Fruit fly (Drosophila melanogaster) whole organism, embryonic: Measurements from ENCODE around the gene CG46317.
A peak's percentile ranks its signal among the peaks of the same experiment; 100 is the strongest.

Source experiments
- Atf-2 ChIP-seq: fragments of 200-800 bp; sonication (Bioruptor generic); optimal IDR thresholded peaks from 2 replicates; lab custom pipeline; 2016; ENCODE audit warnings: missing biosample characterization, missing genetic modification characterization
- Blimp-1 ChIP-seq: fragments of 200-800 bp; sonication (Bioruptor generic); optimal IDR thresholded peaks from 3 replicates; lab custom pipeline; 2018; ENCODE audit warnings: missing biosample characterization, missing genetic modification characterization, mild to moderate bottlenecking, moderate library complexity, missing genetic modification reagents
- CG10274 ChIP-seq: fragments of 200-800 bp; sonication (Bioruptor generic); optimal IDR thresholded peaks from 3 replicates; lab custom pipeline; 2017; ENCODE audit warnings: missing biosample characterization, mild to moderate bottlenecking, missing genetic modification characterization
- CG10654 ChIP-seq: fragments of 200-800 bp; sonication (Bioruptor generic); optimal IDR thresholded peaks from 2 replicates; lab custom pipeline; 2016; ENCODE audit warnings: missing biosample characterization, missing genetic modification characterization
- CG10979 ChIP-seq: fragments of 200-800 bp; sonication (Bioruptor generic); optimal IDR thresholded peaks from 2 replicates; lab custom pipeline; 2018; ENCODE audit warnings: missing biosample characterization, mild to moderate bottlenecking, missing genetic modification characterization, moderate library complexity
- CG11247 ChIP-seq: fragments of 200-800 bp; sonication (Bioruptor generic); IDR thresholded peaks from 2 replicates; pipeline ENCODE4 v1.3.6; 2022; ENCODE audit warnings: missing biosample characterization, missing genetic modification characterization
- CG11504 ChIP-seq: fragments of 200-800 bp; sonication (Bioruptor generic); optimal IDR thresholded peaks from 3 replicates; lab custom pipeline; 2019; ENCODE audit warnings: missing biosample characterization, mild to moderate bottlenecking, missing genetic modification characterization, moderate library complexity
- CG12219 ChIP-seq: fragments of 200-800 bp; sonication (Bioruptor generic); optimal IDR thresholded peaks from 3 replicates; lab custom pipeline; 2018; ENCODE audit warnings: missing biosample characterization, mild to moderate bottlenecking, missing genetic modification characterization
- CG12659 ChIP-seq: fragments of 200-800 bp; sonication (Bioruptor generic); optimal IDR thresholded peaks from 3 replicates; lab custom pipeline; 2017; ENCODE audit warnings: mild to moderate bottlenecking, missing biosample characterization, missing genetic modification reagents, missing genetic modification characterization
- CG1529 ChIP-seq: fragments of 200-800 bp; sonication (Bioruptor generic); optimal IDR thresholded peaks from 3 replicates; lab custom pipeline; 2018; ENCODE audit warnings: missing biosample characterization, missing genetic modification characterization
- CG15696 ChIP-seq: fragments of 200-800 bp; sonication (Bioruptor generic); optimal IDR thresholded peaks from 2 replicates; lab custom pipeline; 2019; ENCODE audit warnings: missing biosample characterization, mild to moderate bottlenecking, missing genetic modification characterization, moderate library complexity
- CG1602 ChIP-seq: fragments of 200-800 bp; sonication (Bioruptor generic); optimal IDR thresholded peaks from 3 replicates; lab custom pipeline; 2016; ENCODE audit warnings: missing biosample characterization, missing genetic modification characterization
- CG16813 ChIP-seq: fragments of 200-800 bp; sonication (Bioruptor generic); IDR thresholded peaks from 3 replicates; pipeline ENCODE4 v1.3.6; 2022; ENCODE audit warnings: missing biosample characterization, missing genetic modification characterization; ENCODE audit not compliant: partially characterized antibody
- CG17361 ChIP-seq: fragments of 200-800 bp; sonication (Bioruptor generic); IDR thresholded peaks from 3 replicates; pipeline ENCODE4 v1.3.6; 2022; ENCODE audit warnings: missing biosample characterization, missing genetic modification characterization
- CG18764 ChIP-seq: fragments of 200-800 bp; sonication (Bioruptor generic); optimal IDR thresholded peaks from 3 replicates; lab custom pipeline; 2016; ENCODE audit warnings: missing biosample characterization, missing genetic modification characterization
- CG31365 ChIP-seq: fragments of 200-800 bp; sonication (Bioruptor generic); optimal IDR thresholded peaks from 2 replicates; lab custom pipeline; 2018; ENCODE audit warnings: missing biosample characterization, mild to moderate bottlenecking, missing genetic modification characterization
- CG31388 ChIP-seq: fragments of 200-800 bp; sonication (Bioruptor generic); optimal IDR thresholded peaks from 2 replicates; lab custom pipeline; 2016; ENCODE audit warnings: missing biosample characterization, missing genetic modification characterization
- CG34376 ChIP-seq: fragments of 200-800 bp; sonication (Bioruptor generic); optimal IDR thresholded peaks from 2 replicates; lab custom pipeline; 2018; ENCODE audit warnings: missing biosample characterization, mild to moderate bottlenecking, missing genetic modification characterization
- CG4282 ChIP-seq: fragments of 200-800 bp; sonication (Bioruptor generic); optimal IDR thresholded peaks from 2 replicates; lab custom pipeline; 2016; ENCODE audit warnings: missing biosample characterization, missing genetic modification characterization
- CG7928 ChIP-seq: fragments of 200-800 bp; sonication (Bioruptor generic); optimal IDR thresholded peaks from 2 replicates; lab custom pipeline; 2017; ENCODE audit warnings: missing biosample characterization, mild to moderate bottlenecking, missing genetic modification characterization
- CG8944 ChIP-seq: fragments of 200-800 bp; sonication (Bioruptor generic); optimal IDR thresholded peaks from 3 replicates; lab custom pipeline; 2016; ENCODE audit warnings: missing biosample characterization, missing genetic modification characterization
- CG9876 ChIP-seq: fragments of 200-800 bp; sonication (Bioruptor generic); optimal IDR thresholded peaks from 2 replicates; lab custom pipeline; 2016; ENCODE audit warnings: missing biosample characterization, missing genetic modification characterization
- CoRest ChIP-seq: fragments of 200-800 bp; sonication (Bioruptor generic); optimal IDR thresholded peaks from 3 replicates; lab custom pipeline; 2018; ENCODE audit warnings: missing biosample characterization, mild to moderate bottlenecking, missing genetic modification characterization, moderate library complexity
- Dp ChIP-seq: fragments of 200-800 bp; sonication (Bioruptor generic); optimal IDR thresholded peaks from 2 replicates; lab custom pipeline; 2018; ENCODE audit warnings: missing biosample characterization, mild to moderate bottlenecking, missing genetic modification characterization, moderate library complexity
- ERR ChIP-seq: fragments of 200-800 bp; sonication (Bioruptor generic); optimal IDR thresholded peaks from 2 replicates; lab custom pipeline; 2016; ENCODE audit warnings: missing biosample characterization, missing genetic modification characterization
- H2.0 ChIP-seq: fragments of 200-800 bp; sonication (Bioruptor generic); IDR thresholded peaks from 2 replicates; pipeline ENCODE4 v1.3.6; 2022; ENCODE audit warnings: missing biosample characterization, missing genetic modification characterization
- Hmx ChIP-seq: fragments of 200-800 bp; sonication (Bioruptor generic); optimal IDR thresholded peaks from 2 replicates; lab custom pipeline; 2016; ENCODE audit warnings: missing biosample characterization, missing genetic modification characterization
- Med ChIP-seq: fragments of 200-800 bp; sonication (Bioruptor generic); peaks from one replicate; lab custom pipeline; 2016; ENCODE audit warnings: missing biosample characterization, missing genetic modification characterization, mild to moderate bottlenecking, inconsistent platforms, moderate library complexity
- Nf-YB ChIP-seq: fragments of 200-800 bp; sonication (Bioruptor generic); optimal IDR thresholded peaks from 3 replicates; lab custom pipeline; 2019; ENCODE audit warnings: missing biosample characterization, mild to moderate bottlenecking, missing genetic modification characterization, moderate library complexity
- PHDP ChIP-seq: fragments of 200-800 bp; sonication (Bioruptor generic); optimal IDR thresholded peaks from 3 replicates; lab custom pipeline; 2018; ENCODE audit warnings: missing biosample characterization, mild to moderate bottlenecking, missing genetic modification characterization, moderate library complexity
- Poxn ChIP-seq: fragments of 200-800 bp; sonication (Bioruptor generic); IDR thresholded peaks from 2 replicates; pipeline ENCODE4 v1.3.6; 2022; ENCODE audit warnings: missing biosample characterization, missing genetic modification characterization
- Sin3A ChIP-seq: fragments of >200 bp; optimal IDR thresholded peaks from 2 replicates; lab custom pipeline; 2018
- bcd ChIP-seq: fragments of 200-800 bp; sonication (Bioruptor generic); optimal IDR thresholded peaks from 2 replicates; lab custom pipeline; 2017; ENCODE audit warnings: missing biosample characterization, mild to moderate bottlenecking, missing genetic modification characterization
- br ChIP-seq: fragments of >200 bp; optimal IDR thresholded peaks from 2 replicates; lab custom pipeline; 2017
- btn ChIP-seq: fragments of 200-800 bp; sonication (Bioruptor generic); optimal IDR thresholded peaks from 2 replicates; lab custom pipeline; 2016; ENCODE audit warnings: missing biosample characterization, missing genetic modification characterization
- ci ChIP-seq: fragments of 200-800 bp; sonication (Bioruptor generic); IDR thresholded peaks from 3 replicates; pipeline ENCODE4 v1.3.6; 2022; ENCODE audit warnings: missing biosample characterization, missing genetic modification characterization
- gro ChIP-seq: fragments of 200-800 bp; sonication (Bioruptor generic); optimal IDR thresholded peaks from 2 replicates; lab custom pipeline; 2016; ENCODE audit warnings: missing biosample characterization, missing genetic modification characterization
- her ChIP-seq: fragments of 200-800 bp; sonication (Bioruptor generic); optimal IDR thresholded peaks from 2 replicates; lab custom pipeline; 2016; ENCODE audit warnings: missing biosample characterization, missing genetic modification characterization
- nmo ChIP-seq: fragments of 200-800 bp; sonication (Bioruptor generic); optimal IDR thresholded peaks from 2 replicates; lab custom pipeline; 2018; ENCODE audit warnings: missing biosample characterization, mild to moderate bottlenecking, missing genetic modification characterization, moderate library complexity
- pzg ChIP-seq: fragments of 200-800 bp; sonication (Bioruptor generic); optimal IDR thresholded peaks from 3 replicates; lab custom pipeline; 2018; ENCODE audit warnings: missing biosample characterization, mild to moderate bottlenecking, missing genetic modification characterization, moderate library complexity
- sc ChIP-seq, 3 experiments: fragments of >200 bp in 2 of 3; fragments of 200-800 bp in 1 of 3; sonication (Bioruptor generic) in 1 of 3; optimal IDR thresholded peaks; 2 replicates in 2 of 3; 3 replicates in 1 of 3; lab custom pipeline; 2017; ENCODE audit warnings: mild to moderate bottlenecking in 1 of 3, missing biosample characterization in 1 of 3, missing genetic modification characterization in 1 of 3, missing genetic modification reagents in 1 of 3
- schlank ChIP-seq: fragments of 200-800 bp; sonication (Bioruptor generic); optimal IDR thresholded peaks from 2 replicates; lab custom pipeline; 2018; ENCODE audit warnings: missing biosample characterization, mild to moderate bottlenecking, missing genetic modification characterization
- scrt ChIP-seq: fragments of 200-800 bp; sonication (Bioruptor generic); optimal IDR thresholded peaks from 2 replicates; lab custom pipeline; 2018; ENCODE audit warnings: missing biosample characterization, mild to moderate bottlenecking, missing genetic modification characterization, moderate library complexity
- sima ChIP-seq: fragments of 200-800 bp; sonication (Bioruptor generic); optimal IDR thresholded peaks from 2 replicates; lab custom pipeline; 2016; ENCODE audit warnings: missing biosample characterization, missing genetic modification characterization
- slou ChIP-seq: fragments of 200-800 bp; sonication (Bioruptor generic); optimal IDR thresholded peaks from 3 replicates; lab custom pipeline; 2016; ENCODE audit warnings: missing biosample characterization, missing genetic modification characterization
- sr ChIP-seq: fragments of 200-800 bp; sonication (Bioruptor generic); IDR thresholded peaks from 3 replicates; pipeline ENCODE4 v1.3.6; 2022; ENCODE audit warnings: missing biosample characterization, missing genetic modification characterization
- sug ChIP-seq: fragments of 200-800 bp; optimal IDR thresholded peaks from 2 replicates; lab custom pipeline; 2019; ENCODE audit warnings: missing biosample characterization, mild to moderate bottlenecking, missing genetic modification characterization, moderate library complexity
- tna ChIP-seq: fragments of 200-800 bp; sonication (Bioruptor generic); IDR thresholded peaks from 2 replicates; pipeline ENCODE4 v1.3.6; 2022; ENCODE audit warnings: missing biosample characterization, missing genetic modification characterization; ENCODE audit not compliant: partially characterized antibody
- tup ChIP-seq: fragments of 200-800 bp; sonication (Bioruptor generic); optimal IDR thresholded peaks from 2 replicates; lab custom pipeline; 2016; ENCODE audit warnings: missing biosample characterization, mild to moderate bottlenecking, missing genetic modification characterization, moderate library complexity
- yki ChIP-seq: fragments of >200 bp; optimal IDR thresholded peaks from 3 replicates; lab custom pipeline; 2018

Gene CG46317

DNA sequence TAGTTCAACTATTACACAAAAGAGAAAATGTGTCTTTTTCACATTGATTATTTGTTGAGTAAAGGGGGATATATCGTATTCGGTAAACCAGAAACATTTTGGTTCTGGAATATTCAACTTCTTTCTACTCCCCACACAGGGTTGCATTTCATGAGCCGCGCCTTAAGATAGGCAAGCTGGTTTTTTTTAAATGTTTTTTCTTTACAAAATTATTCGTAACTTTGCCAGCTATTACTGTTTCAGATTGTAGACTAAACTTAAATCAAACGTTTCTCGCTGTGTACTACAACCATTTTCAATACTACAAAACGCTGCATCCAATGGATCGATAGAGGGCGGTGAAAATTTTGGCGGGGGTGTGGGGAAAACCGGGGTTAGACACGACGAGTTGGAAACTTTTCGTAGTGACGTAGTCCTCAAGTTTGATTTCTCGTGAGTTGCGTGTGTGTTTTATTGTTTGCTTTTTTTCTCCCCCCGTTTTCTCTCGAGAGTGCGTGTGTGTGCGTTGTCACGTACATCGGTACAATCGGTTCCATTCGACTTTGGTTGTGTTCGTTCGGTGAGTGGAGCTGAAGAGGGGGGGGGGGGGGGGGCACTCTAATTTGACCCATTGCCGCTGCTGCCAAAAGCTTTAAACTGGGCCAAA is 47.4 kb upstream of the CG46317 start (continued):
- TF ChIP-seq CG10979 (tag; lab: Kevin White, UChicago) (peak; percentile 46), schlank (tag; lab: Kevin White, UChicago) (no peak), sug (peak; percentile 14), br (no peak), sc (optimal IDR thresholded peaks at IDR 0.05; lab: Kevin White, UChicago) (no peak), sc (GFP tag; optimal IDR thresholded peaks at IDR 0.05; lab: Kevin White, UChicago) (no peak), Poxn (GFP tag; lab: Robert Waterston, UW) (no peak), Med (GFP tag; lab: Kevin White, UChicago) (peak; percentile 76), CG16813 (GFP tag; lab: Robert Waterston, UW) (no peak), CG31365 (tag; lab: Kevin White, UChicago) (no peak), pzg (GFP tag; lab: Kevin White, UChicago) (no peak), CG34376 (GFP tag; lab: Kevin White, UChicago) (no peak), btn (GFP tag; lab: Kevin White, UChicago) (no peak), CG11247 (GFP tag; lab: Robert Waterston, UW) (no peak), slou (GFP tag; lab: Kevin White, UChicago) (no peak), CG31388 (no peak), tup (GFP tag; lab: Kevin White, UChicago) (no peak), Hmx (no peak), CG11504 (tag; lab: Kevin White, UChicago) (peak; percentile 65), gro (GFP tag; lab: Kevin White, UChicago) (no peak), CG1529 (GFP tag; lab: Kevin White, UChicago) (peak; percentile 15), nmo (peak; percentile 35), yki (no peak), CG1602 (GFP tag; lab: Kevin White, UChicago) (peak; percentile 10), ERR (no peak), CG18764 (no peak), scrt (GFP tag; lab: Kevin White, UChicago) (no peak), CG9876 (GFP tag; lab: Kevin White, UChicago) (no peak), CG17361 (GFP tag; lab: Robert Waterston, UW) (peak; percentile 46; the same call in 2 of the 3 replicates), PHDP (tag; lab: Kevin White, UChicago) (peak; percentile 22), CG15696 (tag; lab: Kevin White, UChicago) (no peak), sima (GFP tag; lab: Kevin White, UChicago) (no peak), her (GFP tag; lab: Kevin White, UChicago) (no peak), CoRest (tag; lab: Kevin White, UChicago) (peak; percentile 50), Atf-2 (GFP tag; lab: Kevin White, UChicago) (no peak), CG4282 (no peak), CG7928 (GFP tag; lab: Kevin White, UChicago) (no peak), Dp (no peak), CG12219 (GFP tag; lab: Kevin White, UChicago) (no peak), bcd (GFP tag; lab: Kevin White, UChicago) (peak; percentile 12), sr (GFP tag; lab: Robert Waterston, UW) (no peak), CG10274 (GFP tag; lab: Kevin White, UChicago) (no peak), H2.0 (GFP tag; lab: Robert Waterston, UW) (no peak), CG12659 (peak; percentile 31), Sin3A (lab: Kevin White, UChicago) (no peak), CG8944 (GFP tag; lab: Kevin White, UChicago) (no peak), CG10654 (GFP tag; lab: Kevin White, UChicago) (no peak), Blimp-1 (GFP tag; lab: Kevin White, UChicago) (peak; percentile 32), ci (GFP tag; lab: Robert Waterston, UW) (0 out of 3 replicates have a peak, but pooled peaks have one; percentile 31), tna (GFP tag; lab: Robert Waterston, UW) (no peak), Nf-YB (GFP tag; lab: Kevin White, UChicago) (no peak)
